Worm (Caenorhabditis elegans): ENCODE data around the gene nlp-61.

DNA sequence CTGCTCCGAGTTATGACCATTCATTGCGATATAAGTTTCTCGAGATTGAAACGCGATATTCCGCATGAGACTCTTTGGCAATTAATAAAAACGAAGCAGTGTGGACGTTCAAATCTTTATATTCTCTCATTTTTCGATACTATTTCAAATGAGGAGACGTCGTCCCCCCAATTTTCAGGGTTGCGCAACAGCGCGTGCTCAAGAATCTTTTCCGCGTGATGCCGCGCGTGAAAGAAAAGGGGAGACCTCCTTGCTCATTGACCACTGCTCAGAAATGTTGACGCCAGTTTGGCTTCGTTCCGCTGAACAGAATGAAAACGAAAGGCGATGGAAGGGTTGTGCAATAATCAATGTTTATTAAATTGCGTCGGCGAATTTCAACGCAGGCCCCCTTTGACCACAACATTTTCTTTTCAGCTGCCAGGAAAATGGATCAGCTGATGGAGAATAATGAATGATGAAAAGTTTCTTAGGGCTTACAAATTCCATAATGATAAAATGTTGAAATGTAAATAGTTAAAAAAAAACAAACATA lies 28.1 kb downstream of the nlp-61 start:
- TF ChIP-seq sdz-12 (GFP tag; optimal IDR thresholded peaks at IDR 0.05) (no peak), php-3 (GFP tag; IDR thresholded peaks at IDR 0.05) (no peak), T26A8.4 (GFP tag; IDR thresholded peaks at IDR 0.05) (no peak), tag-97 (GFP tag; IDR thresholded peaks at IDR 0.05) (no peak), mxl-3 (GFP tag; optimal IDR thresholded peaks at IDR 0.05) (no peak), ceh-82 (tag; optimal IDR thresholded peaks at IDR 0.05) (no peak), nhr-25 (tag; optimal IDR thresholded peaks at IDR 0.05; ENCODE audit: borderline replicate concordance, insufficient read depth) (no peak), ceh-28 (tag; optimal IDR thresholded peaks at IDR 0.05) (no peak), snpc-4 (tag; optimal IDR thresholded peaks at IDR 0.05) (no peak)

Data from whole organism, L4 larva.